Fruit fly (Drosophila melanogaster) whole organism, embryonic: Measurements from ENCODE around the gene CG12289.

Experiments used
- Ada2b ChIP-seq: fragments of 200-800 bp; sonication (Bioruptor generic); IDR thresholded peaks from 2 replicates; pipeline ENCODE4 v1.3.6; 2022; ENCODE audit warnings: missing biosample characterization, missing genetic modification characterization
- CG10147 ChIP-seq: fragments of 200-800 bp; sonication (Bioruptor generic); optimal IDR thresholded peaks from 2 replicates; lab custom pipeline; 2019; ENCODE audit warnings: missing biosample characterization, mild to moderate bottlenecking, missing genetic modification characterization, moderate library complexity
- CG10431 ChIP-seq: fragments of 200-800 bp; sonication (Bioruptor generic); optimal IDR thresholded peaks from 3 replicates; lab custom pipeline; 2018; ENCODE audit warnings: missing biosample characterization, mild to moderate bottlenecking, missing genetic modification characterization
- CG11723 ChIP-seq: fragments of 200-800 bp; sonication (Bioruptor generic); optimal IDR thresholded peaks from 2 replicates; lab custom pipeline; 2017; ENCODE audit warnings: missing biosample characterization, mild to moderate bottlenecking, missing genetic modification characterization
- CG1233 ChIP-seq: fragments of 200-800 bp; sonication (Bioruptor generic); optimal IDR thresholded peaks from 4 replicates; lab custom pipeline; 2018; ENCODE audit warnings: missing biosample characterization, mild to moderate bottlenecking, missing genetic modification characterization
- CG13424 ChIP-seq: fragments of 200-800 bp; sonication (Bioruptor generic); optimal IDR thresholded peaks from 2 replicates; lab custom pipeline; 2019; ENCODE audit warnings: missing biosample characterization, mild to moderate bottlenecking, missing genetic modification characterization, moderate library complexity
- CG15073 ChIP-seq: fragments of 200-800 bp; sonication (Bioruptor generic); optimal IDR thresholded peaks from 2 replicates; lab custom pipeline; 2016; ENCODE audit warnings: missing biosample characterization, missing genetic modification characterization
- CG15269 ChIP-seq: fragments of 200-800 bp; sonication (Bioruptor generic); optimal IDR thresholded peaks from 2 replicates; lab custom pipeline; 2018; ENCODE audit warnings: missing biosample characterization, mild to moderate bottlenecking, missing genetic modification characterization, moderate library complexity
- CG15514 ChIP-seq: fragments of 200-800 bp; sonication (Bioruptor generic); optimal IDR thresholded peaks from 3 replicates; lab custom pipeline; 2017; ENCODE audit warnings: missing biosample characterization, missing genetic modification characterization, mild to moderate bottlenecking, moderate library complexity, missing genetic modification reagents
- CG1603 ChIP-seq: fragments of 200-800 bp; sonication (Bioruptor generic); optimal IDR thresholded peaks from 2 replicates; lab custom pipeline; 2019; ENCODE audit warnings: missing biosample characterization, mild to moderate bottlenecking, missing genetic modification characterization, moderate library complexity
- CG17361 ChIP-seq: fragments of 200-800 bp; sonication (Bioruptor generic); IDR thresholded peaks from 3 replicates; pipeline ENCODE4 v1.3.6; 2022; ENCODE audit warnings: missing biosample characterization, missing genetic modification characterization
- CG18619 ChIP-seq: fragments of 200-800 bp; sonication (Bioruptor generic); optimal IDR thresholded peaks from 3 replicates; lab custom pipeline; 2017; ENCODE audit warnings: missing biosample characterization, mild to moderate bottlenecking, missing genetic modification characterization
- CG2199 ChIP-seq: fragments of 200-800 bp; sonication (Bioruptor generic); IDR thresholded peaks from 3 replicates; pipeline ENCODE4 v1.3.6; 2022; ENCODE audit warnings: missing biosample characterization, missing genetic modification characterization
- CG2678 ChIP-seq: fragments of 200-800 bp; sonication (Bioruptor generic); optimal IDR thresholded peaks from 3 replicates; lab custom pipeline; 2019; ENCODE audit warnings: missing biosample characterization, mild to moderate bottlenecking, missing genetic modification characterization, moderate library complexity
- CG2889 ChIP-seq: fragments of 200-800 bp; sonication (Bioruptor generic); IDR thresholded peaks from 3 replicates; pipeline ENCODE4 v1.3.6; 2022; ENCODE audit warnings: missing biosample characterization, missing genetic modification characterization
- CG3163 ChIP-seq: fragments of 200-800 bp; sonication (Bioruptor generic); optimal IDR thresholded peaks from 3 replicates; lab custom pipeline; 2016; ENCODE audit warnings: missing biosample characterization, missing genetic modification characterization
- CG32532 ChIP-seq: fragments of 200-800 bp; sonication (Bioruptor generic); IDR thresholded peaks from 2 replicates; pipeline ENCODE4 v1.3.6; 2022; ENCODE audit warnings: missing biosample characterization, missing genetic modification characterization
- CG32772 ChIP-seq: fragments of 200-800 bp; sonication (Bioruptor generic); IDR thresholded peaks from 2 replicates; pipeline ENCODE4 v1.3.6; 2022; ENCODE audit warnings: missing biosample characterization, missing genetic modification characterization
- CG3281 ChIP-seq: fragments of 200-800 bp; sonication (Bioruptor generic); optimal IDR thresholded peaks from 3 replicates; lab custom pipeline; 2017; ENCODE audit warnings: missing biosample characterization, mild to moderate bottlenecking, missing genetic modification characterization
- CG34224 ChIP-seq: fragments of 200-800 bp; sonication (Bioruptor generic); IDR thresholded peaks from 3 replicates; pipeline ENCODE4 v1.3.6; 2022; ENCODE audit warnings: missing biosample characterization, missing genetic modification characterization; ENCODE audit not compliant: partially characterized antibody
- CG7839 ChIP-seq: fragments of 200-800 bp; sonication (Bioruptor generic); optimal IDR thresholded peaks from 3 replicates; lab custom pipeline; 2018; ENCODE audit warnings: missing biosample characterization, mild to moderate bottlenecking, missing genetic modification characterization, moderate library complexity
- CG8924 ChIP-seq: fragments of 200-800 bp; optimal IDR thresholded peaks from 3 replicates; lab custom pipeline; 2019; ENCODE audit warnings: missing biosample characterization, mild to moderate bottlenecking, missing genetic modification characterization, moderate library complexity
- CG9932 ChIP-seq: fragments of 200-800 bp; sonication (Bioruptor generic); IDR thresholded peaks from 2 replicates; pipeline ENCODE4 v1.3.6; 2022; ENCODE audit warnings: missing biosample characterization, missing genetic modification characterization
- Dip2 ChIP-seq: fragments of 200-800 bp; sonication (Bioruptor generic); IDR thresholded peaks from 2 replicates; pipeline ENCODE4 v1.3.6; 2022; ENCODE audit warnings: missing biosample characterization, missing genetic modification characterization
- Ets65A ChIP-seq: fragments of 200-800 bp; sonication (Bioruptor generic); peaks from one replicate; lab custom pipeline; 2016; ENCODE audit warnings: missing biosample characterization, missing genetic modification characterization
- Fer1 ChIP-seq: fragments of 200-800 bp; sonication (Bioruptor generic); optimal IDR thresholded peaks from 2 replicates; lab custom pipeline; 2017; ENCODE audit warnings: missing biosample characterization, mild to moderate bottlenecking, missing genetic modification characterization
- Hand ChIP-seq: fragments of 200-800 bp; sonication (Bioruptor generic); optimal IDR thresholded peaks from 2 replicates; lab custom pipeline; 2017; ENCODE audit warnings: mild to moderate bottlenecking, missing biosample characterization, missing genetic modification reagents, missing genetic modification characterization
- Hmr ChIP-seq: fragments of 200-800 bp; sonication (Bioruptor generic); optimal IDR thresholded peaks from 3 replicates; lab custom pipeline; 2017; ENCODE audit warnings: mild to moderate bottlenecking, missing biosample characterization, missing genetic modification reagents, missing genetic modification characterization
- Mad ChIP-seq: fragments of 200-800 bp; sonication (Bioruptor generic); optimal IDR thresholded peaks from 2 replicates; lab custom pipeline; 2016; ENCODE audit warnings: missing biosample characterization, missing genetic modification characterization
- Meics ChIP-seq: fragments of 200-800 bp; sonication (Bioruptor generic); optimal IDR thresholded peaks from 2 replicates; lab custom pipeline; 2017; ENCODE audit warnings: missing biosample characterization, mild to moderate bottlenecking, missing genetic modification characterization
- Neu2 ChIP-seq: fragments of 200-800 bp; sonication (Bioruptor generic); optimal IDR thresholded peaks from 3 replicates; lab custom pipeline; 2016; ENCODE audit warnings: missing biosample characterization, missing genetic modification characterization, borderline replicate concordance
- NfI ChIP-seq: fragments of 200-800 bp; sonication (Bioruptor generic); optimal IDR thresholded peaks from 3 replicates; lab custom pipeline; 2018; ENCODE audit warnings: missing biosample characterization, mild to moderate bottlenecking, missing genetic modification characterization, moderate library complexity
- Sry-β ChIP-seq: fragments of 200-800 bp; sonication (Bioruptor generic); optimal IDR thresholded peaks from 2 replicates; lab custom pipeline; 2018; ENCODE audit warnings: missing biosample characterization, mild to moderate bottlenecking, missing genetic modification characterization, moderate library complexity
- bigmax ChIP-seq: fragments of 200-800 bp; sonication (Bioruptor generic); optimal IDR thresholded peaks from 2 replicates; lab custom pipeline; 2018; ENCODE audit warnings: missing biosample characterization, mild to moderate bottlenecking, missing genetic modification characterization
- bsh ChIP-seq, 2 experiments: fragments of 200-800 bp; sonication (Bioruptor generic); optimal IDR thresholded peaks; 2 replicates each; lab custom pipeline; 2017 to 2018; ENCODE audit warnings: mild to moderate bottlenecking in 2 of 2, missing biosample characterization in 2 of 2, missing genetic modification characterization in 2 of 2, moderate library complexity in 1 of 2
- chm ChIP-seq: fragments of 200-800 bp; sonication (Bioruptor generic); IDR thresholded peaks from 2 replicates; pipeline ENCODE4 v1.3.6; 2022; ENCODE audit warnings: missing biosample characterization, missing genetic modification characterization
- lmd ChIP-seq: fragments of 200-800 bp; sonication (Bioruptor generic); IDR thresholded peaks from 2 replicates; pipeline ENCODE4 v1.3.6; 2022; ENCODE audit warnings: missing biosample characterization, missing genetic modification characterization
- onecut ChIP-seq: fragments of 200-800 bp; sonication (Bioruptor generic); IDR thresholded peaks from 2 replicates; pipeline ENCODE4 v1.3.6; 2022; ENCODE audit warnings: missing biosample characterization, missing genetic modification characterization
- salm ChIP-seq: fragments of 200-800 bp; sonication (Bioruptor generic); optimal IDR thresholded peaks from 2 replicates; lab custom pipeline; 2018; ENCODE audit warnings: missing biosample characterization, mild to moderate bottlenecking, missing genetic modification characterization
- schlank ChIP-seq: fragments of 200-800 bp; sonication (Bioruptor generic); optimal IDR thresholded peaks from 2 replicates; lab custom pipeline; 2018; ENCODE audit warnings: missing biosample characterization, mild to moderate bottlenecking, missing genetic modification characterization
- seq ChIP-seq: fragments of 200-800 bp; sonication (Bioruptor generic); IDR thresholded peaks from 2 replicates; pipeline ENCODE4 v1.3.6; 2022; ENCODE audit warnings: missing biosample characterization, missing genetic modification characterization
- shn ChIP-seq: fragments of 200-800 bp; sonication (Bioruptor generic); optimal IDR thresholded peaks from 3 replicates; lab custom pipeline; 2016; ENCODE audit warnings: missing biosample characterization, missing genetic modification characterization
- sim ChIP-seq: fragments of 200-800 bp; sonication (Bioruptor generic); IDR thresholded peaks from 2 replicates; pipeline ENCODE4 v1.3.6; 2022; ENCODE audit warnings: missing biosample characterization, missing genetic modification characterization
- ssp ChIP-seq: fragments of 200-800 bp; sonication (Bioruptor generic); IDR thresholded peaks from 2 replicates; pipeline ENCODE4 v1.3.6; 2022; ENCODE audit warnings: missing biosample characterization, missing genetic modification characterization
- sug ChIP-seq: fragments of 200-800 bp; optimal IDR thresholded peaks from 2 replicates; lab custom pipeline; 2019; ENCODE audit warnings: missing biosample characterization, mild to moderate bottlenecking, missing genetic modification characterization, moderate library complexity
- wek ChIP-seq: fragments of 200-800 bp; sonication (Bioruptor generic); optimal IDR thresholded peaks from 3 replicates; lab custom pipeline; 2018; ENCODE audit warnings: missing biosample characterization, mild to moderate bottlenecking, missing genetic modification characterization, moderate library complexity

The CG12289 gene

DNA sequence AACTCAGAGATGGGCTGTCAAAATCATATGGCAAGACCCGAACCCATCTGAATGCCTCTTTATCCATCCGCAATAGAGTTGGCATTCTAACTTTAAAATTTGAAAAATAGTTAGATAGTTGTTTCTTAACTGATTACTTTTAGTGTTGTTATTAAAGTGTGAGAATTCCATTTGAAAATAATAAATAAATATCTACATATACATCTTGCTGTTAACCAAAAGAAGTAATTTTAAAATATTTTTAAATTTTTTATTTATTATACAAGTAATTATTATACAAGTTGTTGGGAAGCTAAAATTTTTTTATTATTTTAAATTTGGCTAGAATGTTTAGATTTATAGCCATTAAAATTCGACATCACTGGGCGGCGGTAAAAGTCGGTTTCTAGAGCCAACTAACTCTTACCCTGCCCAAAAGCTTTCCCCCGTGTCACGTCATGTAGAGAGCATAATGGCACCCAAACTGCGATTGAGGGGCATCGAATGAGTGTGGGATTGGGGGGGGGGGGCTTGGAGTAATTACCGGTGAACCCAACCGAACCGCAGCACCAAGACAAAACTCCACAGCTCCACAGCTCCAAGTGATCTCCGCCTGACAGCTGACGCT, 14.7 kb downstream of the CG12289 start (continued):
- no peak for TF ChIP-seq Ets65A
- TF ChIP-seq CG7839: peak; percentile 47
- TF ChIP-seq CG34224 (GFP tag; lab: Robert Waterston, UW): no peak
- no peak for TF ChIP-seq CG1233
- no peak for TF ChIP-seq ssp (GFP tag; lab: Robert Waterston, UW)
- TF ChIP-seq Ada2b (GFP tag; lab: Robert Waterston, UW): no peak
- peak; percentile 33 for TF ChIP-seq CG13424 (tag; lab: Kevin White, UChicago)

dm6 chr3L:11441889-11442782, 16.1 kb downstream of the CG12289 start:
- TF ChIP-seq Fer1 (GFP tag; lab: Kevin White, UChicago) (no peak), shn (GFP tag; lab: Kevin White, UChicago) (no peak), lmd (no peak), chm (GFP tag; lab: Robert Waterston, UW) (0 out of 2 replicates have a peak, but pooled peaks have one; percentile 36), Neu2 (GFP tag; lab: Kevin White, UChicago) (no peak), wek (GFP tag; lab: Kevin White, UChicago) (no peak), seq (GFP tag; lab: Robert Waterston, UW) (no peak), onecut (GFP tag; lab: Robert Waterston, UW) (no peak), CG3163 (GFP tag; lab: Kevin White, UChicago) (no peak), CG32772 (GFP tag; lab: Robert Waterston, UW) (no peak), Meics (peak; percentile 41), Mad (no peak), Hand (GFP tag; lab: Kevin White, UChicago) (no peak), Hmr (GFP tag; lab: Kevin White, UChicago) (peak; percentile 40), sim (GFP tag; lab: Robert Waterston, UW) (no peak), schlank (tag; lab: Kevin White, UChicago) (peak; percentile 38), CG2678 (tag; lab: Kevin White, UChicago) (peak; percentile 26), CG18619 (GFP tag; lab: Kevin White, UChicago) (no peak), bsh (GFP tag; optimal IDR thresholded peaks at IDR 0.05; lab: Kevin White, UChicago) (peak in 1 of 2 experiments; percentile 52), CG10147 (GFP tag; lab: Kevin White, UChicago) (no peak), CG32532 (GFP tag; lab: Robert Waterston, UW) (peak; percentile 55; the same call in 1 of the 2 replicates), CG3281 (peak; percentile 17), Dip2 (no peak), CG8924 (tag; lab: Kevin White, UChicago) (no peak), CG9932 (GFP tag; lab: Robert Waterston, UW) (peak; percentile 36; the same call in 1 of the 2 replicates), Sry-β (GFP tag; lab: Kevin White, UChicago) (no peak), CG15514 (GFP tag; lab: Kevin White, UChicago) (no peak), sug (tag; lab: Kevin White, UChicago) (no peak), NfI (GFP tag; lab: Kevin White, UChicago) (no peak), CG1603 (tag; lab: Kevin White, UChicago) (no peak), CG17361 (GFP tag; lab: Robert Waterston, UW) (0 out of 3 replicates have a peak, but pooled peaks have one; percentile 9), CG15073 (GFP tag; lab: Kevin White, UChicago) (no peak), CG2889 (GFP tag; lab: Robert Waterston, UW) (0 out of 3 replicates have a peak, but pooled peaks have one; percentile 18), salm (tag; lab: Kevin White, UChicago) (no peak), CG10431 (GFP tag; lab: Kevin White, UChicago) (no peak), bigmax (no peak), CG11723 (GFP tag; lab: Kevin White, UChicago) (no peak), CG2199 (GFP tag; lab: Robert Waterston, UW) (0 out of 3 replicates have a peak, but pooled peaks have one; percentile 20), CG15269 (tag; lab: Kevin White, UChicago) (peak; percentile 29)
